Worm (Caenorhabditis elegans) whole organism, late embryonic: Measurements from ENCODE around the gene gtf-2H2C.
A peak's percentile ranks its signal among the peaks of the same experiment; 100 is the strongest.
"Not testable (repeated sequence)": the region's sequence is repeated elsewhere in the genome, so short reads cannot be mapped to it uniquely, and the experiment has no call there.

Experiments
- K09A11.1 ChIP-seq: sonication (generic microtip); optimal IDR thresholded peaks from 2 replicates; lab custom pipeline; 2017; ENCODE audit warnings: antibody characterized with exemption, mild to moderate bottlenecking, missing genetic modification characterization, missing compliant biosample characterization; ENCODE audit not compliant: insufficient read depth
- ama-1 ChIP-seq: fragments of 150-350 bp; optimal IDR thresholded peaks from 2 replicates; lab custom pipeline; 2014
- ceh-19 ChIP-seq: fragments of 200-800 bp; sonication (Bioruptor generic); optimal IDR thresholded peaks from 2 replicates; lab custom pipeline; 2018; ENCODE audit warnings: mild to moderate bottlenecking, missing genetic modification characterization, missing compliant biosample characterization
- ceh-2 ChIP-seq: sonication (generic microtip); optimal IDR thresholded peaks from 2 replicates; lab custom pipeline; 2016; ENCODE audit warnings: missing genotype, missing genetic modification characterization, missing compliant biosample characterization
- elt-2 ChIP-seq: sonication (generic microtip); optimal IDR thresholded peaks from 2 replicates; lab custom pipeline; 2016; ENCODE audit warnings: missing genetic modification reagents, missing genetic modification characterization, missing compliant biosample characterization
- hlh-30 ChIP-seq: sonication (generic microtip); optimal IDR thresholded peaks from 2 replicates; lab custom pipeline; 2017; ENCODE audit warnings: antibody characterized with exemption, missing genetic modification characterization, missing compliant biosample characterization; ENCODE audit not compliant: insufficient read depth
- hlh-8 ChIP-seq: sonication (generic microtip); optimal IDR thresholded peaks from 2 replicates; lab custom pipeline; 2016; ENCODE audit warnings: missing genotype, missing genetic modification characterization, missing compliant biosample characterization
- pros-1 ChIP-seq: fragments of 150-350 bp; optimal IDR thresholded peaks from 2 replicates; lab custom pipeline; 2014; ENCODE audit warnings: missing biosample characterization, missing genetic modification reagents, missing genetic modification characterization
- rnt-1 ChIP-seq: sonication (generic microtip); optimal IDR thresholded peaks from 2 replicates; lab custom pipeline; 2016; ENCODE audit warnings: missing genetic modification characterization, missing compliant biosample characterization
- sox-4 ChIP-seq: sonication (generic microtip); optimal IDR thresholded peaks from 2 replicates; lab custom pipeline; 2017; ENCODE audit warnings: mild to moderate bottlenecking, missing genetic modification characterization, inconsistent platforms, missing compliant biosample characterization
- ztf-16 ChIP-seq: sonication (generic microtip); optimal IDR thresholded peaks from 2 replicates; lab custom pipeline; 2017; ENCODE audit warnings: missing genetic modification characterization, missing compliant biosample characterization

The gtf-2H2C gene

DNA sequence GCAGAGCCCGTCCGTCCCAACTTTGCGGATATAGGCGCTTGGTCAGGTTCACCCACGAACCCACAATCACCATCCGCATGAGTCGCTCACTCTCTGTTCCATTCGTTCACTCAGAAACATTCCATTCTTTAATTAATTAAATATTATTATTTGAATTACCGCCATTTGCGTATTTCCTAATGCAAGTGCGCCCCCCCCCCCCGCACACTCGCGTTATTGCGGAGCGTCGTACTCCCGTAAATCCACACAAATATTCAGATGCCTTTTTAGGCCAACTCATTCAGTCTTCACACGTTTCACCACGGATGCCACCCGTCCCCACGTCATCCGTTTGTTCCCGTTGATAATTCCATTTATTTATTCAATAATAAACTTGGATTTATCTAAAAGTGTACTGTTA is 40.3 kb downstream of the gtf-2H2C start, which contains the start of gene T16G12.3:
Gene T16G12.3, plus strand, starts transcription at position 301 of the 400 bp plus-strand sequence.
- TF ChIP-seq ceh-19 (GFP tag; lab: Kevin White, UChicago); pros-1 (tag; lab: Kevin White, UChicago); ama-1 (lab: Kevin White, UChicago): not testable (repeated sequence)

DNA sequence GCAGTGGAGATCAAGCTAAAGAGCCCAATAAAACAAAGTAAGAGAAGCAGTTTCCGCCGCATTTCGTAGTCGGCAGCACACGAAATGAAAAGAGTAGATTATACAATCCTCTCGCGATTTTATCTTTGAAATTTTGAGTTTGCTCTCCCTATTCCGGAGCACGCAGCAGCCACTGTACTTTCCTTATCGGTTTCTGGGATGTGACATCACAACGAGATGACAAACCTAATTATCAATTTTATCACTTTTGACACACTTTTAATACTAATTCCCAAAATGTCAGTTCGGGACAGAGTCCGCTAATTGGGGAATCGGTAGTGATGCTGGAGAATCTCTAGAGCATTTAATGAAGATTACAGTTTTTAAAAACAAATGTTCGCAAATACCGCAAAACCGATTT is 40.9 kb downstream of the gtf-2H2C start, which contains the start of gene T16G12.1:
Gene T16G12.1, minus strand, starts transcription at position 176 of the 400 bp plus-strand sequence.
- TF ChIP-seq rnt-1 (tag; lab: Kevin White, UChicago) (no peak), elt-2 (tag; lab: Kevin White, UChicago) (peak; percentile 53)
- TF ChIP-seq, all 69 proteins: peak for 1

DNA sequence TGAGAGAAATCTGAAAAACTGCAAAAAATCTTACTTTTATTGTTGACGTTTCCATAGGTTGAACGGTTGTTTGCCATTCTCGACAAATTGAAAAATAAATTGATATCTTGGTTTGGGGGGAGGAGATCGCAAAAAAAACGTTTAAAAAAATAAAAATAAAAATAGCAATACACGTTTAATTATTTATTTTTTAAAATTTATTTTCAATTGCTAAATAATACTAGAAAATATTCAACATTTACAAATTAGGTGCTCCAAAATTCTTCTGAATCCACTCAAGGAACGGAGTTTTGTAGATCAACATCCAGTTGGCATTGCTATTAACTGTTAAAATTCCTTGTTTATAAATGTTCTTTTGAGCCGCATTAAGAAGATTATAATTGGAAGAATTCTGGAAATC is 50.6 kb downstream of the gtf-2H2C start, which contains the start of gene T16G12.7:
Gene T16G12.7, minus strand, starts transcription at position 101 of the 400 bp plus-strand sequence.
- TF ChIP-seq ztf-16, result no peak
- no peak for TF ChIP-seq hlh-30 (tag; lab: Kevin White, UChicago)
- TF ChIP-seq hlh-8 (tag; lab: Kevin White, UChicago), result no peak
- no peak for TF ChIP-seq sox-4 (tag; lab: Kevin White, UChicago)
- TF ChIP-seq ceh-2 (tag; lab: Kevin White, UChicago), result no peak
- no peak for TF ChIP-seq K09A11.1 (tag; lab: Kevin White, UChicago)
- no peak for TF ChIP-seq rnt-1 (tag; lab: Kevin White, UChicago)
